Fruit fly (Drosophila melanogaster) whole organism, prepupa: ENCODE results near the gene sni.

Source experiments
- Blimp-1 ChIP-seq: fragments of 200-800 bp; sonication (Bioruptor generic); optimal IDR thresholded peaks from 3 replicates; lab custom pipeline; 2017; ENCODE audit warnings: missing biosample characterization, missing genetic modification characterization, mild to moderate bottlenecking, moderate library complexity, missing genetic modification reagents
- CG10631 ChIP-seq: fragments of 200-800 bp; sonication (Bioruptor generic); optimal IDR thresholded peaks from 2 replicates; lab custom pipeline; 2016; ENCODE audit warnings: missing biosample characterization, missing genetic modification characterization
- CG10669 ChIP-seq: fragments of 200-800 bp; sonication (Bioruptor generic); optimal IDR thresholded peaks from 3 replicates; lab custom pipeline; 2018; ENCODE audit warnings: missing biosample characterization, mild to moderate bottlenecking, missing genetic modification characterization, moderate library complexity
- CG11762 ChIP-seq: fragments of 200-800 bp; sonication (Bioruptor generic); optimal IDR thresholded peaks from 3 replicates; lab custom pipeline; 2016; ENCODE audit warnings: missing biosample characterization, missing genetic modification characterization; ENCODE audit not compliant: insufficient read depth
- CG11902 ChIP-seq: fragments of 200-800 bp; sonication (Bioruptor generic); optimal IDR thresholded peaks from 3 replicates; lab custom pipeline; 2016; ENCODE audit warnings: missing biosample characterization, missing genetic modification characterization
- CG15336 ChIP-seq: fragments of 200-800 bp; sonication (Bioruptor generic); IDR thresholded peaks from 2 replicates; pipeline ENCODE4 v1.3.6; 2022; ENCODE audit warnings: missing biosample characterization, missing genetic modification characterization
- CG31627 ChIP-seq: fragments of 200-800 bp; sonication (Bioruptor generic); optimal IDR thresholded peaks from 3 replicates; lab custom pipeline; 2016; ENCODE audit warnings: missing biosample characterization, missing genetic modification characterization
- CG32006 ChIP-seq: fragments of 200-800 bp; sonication (Bioruptor generic); optimal IDR thresholded peaks from 3 replicates; lab custom pipeline; 2017; ENCODE audit warnings: missing biosample characterization, mild to moderate bottlenecking, missing genetic modification characterization
- CG34406 ChIP-seq: fragments of 200-800 bp; sonication (Bioruptor generic); optimal IDR thresholded peaks from 3 replicates; lab custom pipeline; 2016; ENCODE audit warnings: missing biosample characterization, missing genetic modification characterization
- CG3919 ChIP-seq: fragments of 200-800 bp; sonication (Bioruptor generic); optimal IDR thresholded peaks from 3 replicates; lab custom pipeline; 2016; ENCODE audit warnings: missing biosample characterization, missing genetic modification characterization
- CG4318 ChIP-seq: fragments of 200-800 bp; sonication (Bioruptor generic); optimal IDR thresholded peaks from 3 replicates; lab custom pipeline; 2017; ENCODE audit warnings: missing biosample characterization, mild to moderate bottlenecking, missing genetic modification characterization
- CG6163 ChIP-seq: fragments of 200-800 bp; sonication (Bioruptor generic); IDR thresholded peaks from 3 replicates; pipeline ENCODE4 v1.3.6; 2022; ENCODE audit warnings: missing biosample characterization, missing genetic modification characterization
- CG6276 ChIP-seq: fragments of 200-800 bp; sonication (Bioruptor generic); optimal IDR thresholded peaks from 2 replicates; lab custom pipeline; 2017; ENCODE audit warnings: missing biosample characterization, mild to moderate bottlenecking, missing genetic modification characterization
- CG6792 ChIP-seq: fragments of 200-800 bp; sonication (Bioruptor generic); optimal IDR thresholded peaks from 3 replicates; lab custom pipeline; 2016; ENCODE audit warnings: missing biosample characterization, missing genetic modification characterization
- CG8119 ChIP-seq: fragments of 200-800 bp; sonication (Bioruptor generic); IDR thresholded peaks from 3 replicates; pipeline ENCODE4 v1.3.6; 2022; ENCODE audit warnings: missing biosample characterization, missing genetic modification characterization
- CG8319 ChIP-seq: fragments of 200-800 bp; sonication (Bioruptor generic); optimal IDR thresholded peaks from 3 replicates; lab custom pipeline; 2016; ENCODE audit warnings: missing biosample characterization, missing genetic modification characterization
- CG8632 ChIP-seq: fragments of 200-800 bp; sonication (Bioruptor generic); optimal IDR thresholded peaks from 3 replicates; lab custom pipeline; 2016; ENCODE audit warnings: missing biosample characterization, missing genetic modification characterization
- Eip75B ChIP-seq: fragments of 200-800 bp; sonication (Bioruptor generic); optimal IDR thresholded peaks from 3 replicates; lab custom pipeline; 2016; ENCODE audit warnings: missing biosample characterization, missing genetic modification characterization
- Eip78C ChIP-seq: fragments of 200-800 bp; sonication (Bioruptor generic); peaks from one replicate; lab custom pipeline; 2016; ENCODE audit warnings: missing biosample characterization, missing genetic modification characterization
- Eip93F ChIP-seq: fragments of 200-800 bp; sonication (Bioruptor generic); optimal IDR thresholded peaks from 2 replicates; lab custom pipeline; 2016; ENCODE audit warnings: missing biosample characterization, mild to moderate bottlenecking, missing genetic modification characterization
- Ets21C ChIP-seq: fragments of 200-800 bp; sonication (Bioruptor generic); optimal IDR thresholded peaks from 3 replicates; lab custom pipeline; 2016; ENCODE audit warnings: missing biosample characterization, missing genetic modification characterization
- Ets96B ChIP-seq: fragments of 200-800 bp; optimal IDR thresholded peaks from 2 replicates; lab custom pipeline; 2019; ENCODE audit warnings: missing biosample characterization, mild to moderate bottlenecking, missing genetic modification characterization, moderate library complexity
- Gug ChIP-seq: fragments of 200-800 bp; sonication (Bioruptor generic); IDR thresholded peaks from 2 replicates; pipeline ENCODE4 v1.3.6; 2022; ENCODE audit warnings: missing biosample characterization, missing genetic modification characterization
- Hr39 ChIP-seq: fragments of 200-800 bp; sonication (Bioruptor generic); optimal IDR thresholded peaks from 2 replicates; lab custom pipeline; 2016; ENCODE audit warnings: missing biosample characterization, missing genetic modification characterization
- Hr4 ChIP-seq: fragments of 200-800 bp; sonication (Bioruptor generic); optimal IDR thresholded peaks from 3 replicates; lab custom pipeline; 2016; ENCODE audit warnings: missing biosample characterization, missing genetic modification characterization
- OdsH ChIP-seq: fragments of 200-800 bp; sonication (Bioruptor generic); optimal IDR thresholded peaks from 3 replicates; lab custom pipeline; 2016; ENCODE audit warnings: missing biosample characterization, missing genetic modification characterization
- Smox ChIP-seq: fragments of 200-800 bp; sonication (Bioruptor generic); optimal IDR thresholded peaks from 3 replicates; lab custom pipeline; 2016; ENCODE audit warnings: missing biosample characterization, missing genetic modification characterization
- Sox102F ChIP-seq: fragments of 200-800 bp; sonication (Bioruptor generic); optimal IDR thresholded peaks from 2 replicates; lab custom pipeline; 2016; ENCODE audit warnings: missing biosample characterization, mild to moderate bottlenecking, missing genetic modification characterization
- Sox14 ChIP-seq: fragments of 200-800 bp; sonication (Bioruptor generic); optimal IDR thresholded peaks from 3 replicates; lab custom pipeline; 2016; ENCODE audit warnings: missing biosample characterization, missing genetic modification characterization
- Sox15 ChIP-seq: fragments of 200-800 bp; sonication (Bioruptor generic); optimal IDR thresholded peaks from 3 replicates; lab custom pipeline; 2016; ENCODE audit warnings: missing biosample characterization, missing genetic modification characterization
- achi ChIP-seq: fragments of 200-800 bp; sonication (Bioruptor generic); optimal IDR thresholded peaks from 3 replicates; lab custom pipeline; 2016; ENCODE audit warnings: missing biosample characterization, missing genetic modification characterization
- acj6 ChIP-seq: fragments of 200-800 bp; sonication (Bioruptor generic); optimal IDR thresholded peaks from 3 replicates; lab custom pipeline; 2016; ENCODE audit warnings: missing biosample characterization, missing genetic modification characterization
- cyc ChIP-seq: fragments of 200-800 bp; sonication (Bioruptor generic); optimal IDR thresholded peaks from 3 replicates; lab custom pipeline; 2016; ENCODE audit warnings: missing biosample characterization, missing genetic modification characterization
- dac ChIP-seq: fragments of 200-800 bp; sonication (Bioruptor generic); optimal IDR thresholded peaks from 2 replicates; lab custom pipeline; 2017; ENCODE audit warnings: missing biosample characterization, mild to moderate bottlenecking, missing genetic modification characterization
- dsx ChIP-seq: fragments of 200-800 bp; optimal IDR thresholded peaks from 3 replicates; lab custom pipeline; 2019; ENCODE audit warnings: missing biosample characterization, mild to moderate bottlenecking, missing genetic modification characterization, moderate library complexity; ENCODE audit not compliant: poor library complexity, severe bottlenecking
- eg ChIP-seq: fragments of 200-800 bp; sonication (Bioruptor generic); IDR thresholded peaks from 3 replicates; pipeline ENCODE4 v1.3.6; 2022; ENCODE audit warnings: missing biosample characterization, missing genetic modification characterization
- esn ChIP-seq: fragments of 200-800 bp; sonication (Bioruptor generic); optimal IDR thresholded peaks from 2 replicates; lab custom pipeline; 2016; ENCODE audit warnings: missing biosample characterization, mild to moderate bottlenecking, missing genetic modification characterization, moderate library complexity
- fd85E ChIP-seq: fragments of 200-800 bp; sonication (Bioruptor generic); optimal IDR thresholded peaks from 3 replicates; lab custom pipeline; 2016; ENCODE audit warnings: missing biosample characterization, missing genetic modification characterization
- fkh ChIP-seq: fragments of 200-800 bp; sonication (Bioruptor generic); optimal IDR thresholded peaks from 3 replicates; lab custom pipeline; 2017; ENCODE audit warnings: missing biosample characterization, mild to moderate bottlenecking, missing genetic modification characterization, moderate library complexity
- lz ChIP-seq: fragments of 200-800 bp; sonication (Bioruptor generic); optimal IDR thresholded peaks from 3 replicates; lab custom pipeline; 2016; ENCODE audit warnings: missing biosample characterization, missing genetic modification characterization
- net ChIP-seq: fragments of 200-800 bp; sonication (Bioruptor generic); optimal IDR thresholded peaks from 3 replicates; lab custom pipeline; 2016; ENCODE audit warnings: missing biosample characterization, missing genetic modification characterization
- pdm3 ChIP-seq: fragments of 200-800 bp; sonication (Bioruptor generic); optimal IDR thresholded peaks from 3 replicates; lab custom pipeline; 2016; ENCODE audit warnings: missing biosample characterization, missing genetic modification characterization
- salr ChIP-seq, 2 experiments: fragments of 200-800 bp; sonication (Bioruptor generic); optimal IDR thresholded peaks; 3 replicates each; lab custom pipeline; 2016 to 2018; ENCODE audit warnings: missing biosample characterization in 2 of 2, missing genetic modification characterization in 2 of 2, mild to moderate bottlenecking in 1 of 2
- spab ChIP-seq: fragments of 200-800 bp; sonication (Bioruptor generic); optimal IDR thresholded peaks from 2 replicates; lab custom pipeline; 2017; ENCODE audit warnings: missing biosample characterization, mild to moderate bottlenecking, missing genetic modification characterization, missing genetic modification reagents
- ss ChIP-seq, 2 experiments: fragments of 200-800 bp; sonication (Bioruptor generic); optimal IDR thresholded peaks; 2 replicates in 1 of 2; 3 replicates in 1 of 2; lab custom pipeline; 2017 to 2018; ENCODE audit warnings: mild to moderate bottlenecking in 2 of 2, missing biosample characterization in 2 of 2, missing genetic modification characterization in 2 of 2, moderate library complexity in 1 of 2

Gene sni

DNA sequence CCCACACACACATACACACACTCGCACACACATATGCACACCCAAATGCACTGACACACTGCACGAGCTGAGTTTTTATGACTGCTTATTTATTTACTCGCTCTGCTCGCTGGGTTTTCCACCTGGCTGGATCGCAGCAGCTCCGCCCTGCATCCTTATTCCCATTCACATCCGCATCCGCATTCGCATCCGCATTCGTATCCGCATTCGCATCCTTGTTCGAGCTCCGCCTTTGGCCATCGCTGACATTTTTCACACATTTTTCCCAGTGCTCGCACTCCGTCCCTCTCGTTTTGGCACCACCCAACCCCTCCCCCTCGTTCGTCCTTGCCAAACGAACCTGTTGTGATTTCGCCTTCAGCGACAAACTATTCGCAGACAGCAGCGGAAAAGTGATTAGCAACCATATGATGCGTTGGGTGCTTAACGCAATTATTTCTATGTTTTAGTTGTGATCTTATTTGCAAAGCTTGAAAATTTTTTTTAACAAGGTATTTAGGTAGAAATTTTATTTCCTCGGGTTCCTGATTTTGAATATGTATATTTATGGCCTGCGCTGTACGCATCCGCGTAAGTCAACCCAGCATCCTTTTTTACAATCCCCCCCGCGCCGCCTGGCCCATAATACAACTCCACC is 32.6 kb downstream of the sni start (continued):
- TF ChIP-seq Sox14 (GFP tag; lab: Kevin White, UChicago) (peak; percentile 70), Smox (peak; percentile 42), acj6 (GFP tag; lab: Kevin White, UChicago) (peak; percentile 65), cyc (GFP tag; lab: Kevin White, UChicago) (peak; percentile 56), CG4318 (GFP tag; lab: Kevin White, UChicago) (peak; percentile 51), Blimp-1 (GFP tag; lab: Kevin White, UChicago) (no peak), Ets21C (peak; percentile 22), CG34406 (GFP tag; lab: Kevin White, UChicago) (peak; percentile 42), ss (GFP tag; optimal IDR thresholded peaks at IDR 0.05; lab: Kevin White, UChicago) (peak; percentile 80 to 83), spab (GFP tag; lab: Kevin White, UChicago) (peak; percentile 72), dsx (GFP tag; lab: Kevin White, UChicago) (peak; percentile 81), Hr39 (peak; percentile 51), CG3919 (GFP tag; lab: Kevin White, UChicago) (peak; percentile 73), eg (peak; percentile 65; the same call in 2 of the 3 replicates)

DNA sequence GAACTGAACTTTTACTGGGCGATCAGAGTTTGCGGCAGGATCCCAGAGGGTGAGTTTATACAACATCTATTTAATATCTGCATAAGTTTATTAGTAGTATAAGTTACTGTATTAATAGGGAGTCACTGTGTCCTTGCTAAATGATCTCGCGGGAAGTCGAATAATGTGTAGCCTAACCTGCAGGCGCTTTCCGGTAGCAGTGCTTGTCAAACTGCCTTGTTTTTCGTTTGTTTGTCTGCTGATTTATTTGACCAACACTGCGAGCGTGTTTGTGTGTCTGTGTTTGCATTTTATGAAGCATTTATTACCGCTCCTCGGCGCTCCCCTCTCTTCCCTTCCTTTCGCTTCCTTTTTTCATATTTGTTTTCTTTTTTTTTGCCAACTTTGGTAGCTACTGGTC is 33.2 kb downstream of the sni start:
- TF ChIP-seq CG15336 (GFP tag; lab: Robert Waterston, UW): no peak
- TF ChIP-seq CG3919 (GFP tag; lab: Kevin White, UChicago): no peak
- TF ChIP-seq fkh: peak; percentile 23
- no peak for TF ChIP-seq Eip93F
- TF ChIP-seq Eip75B (GFP tag; lab: Kevin White, UChicago): no peak
- TF ChIP-seq CG11762 (GFP tag; lab: Kevin White, UChicago): no peak
- TF ChIP-seq Eip78C (GFP tag; lab: Kevin White, UChicago): peak; percentile 9
- TF ChIP-seq CG8319 (GFP tag; lab: Kevin White, UChicago): no peak
- no peak for TF ChIP-seq CG4318 (GFP tag; lab: Kevin White, UChicago)
- TF ChIP-seq Smox: no peak
- peak; percentile 7; the same call in 1 of the 3 replicates for TF ChIP-seq CG6163 (GFP tag; lab: Robert Waterston, UW)

DNA sequence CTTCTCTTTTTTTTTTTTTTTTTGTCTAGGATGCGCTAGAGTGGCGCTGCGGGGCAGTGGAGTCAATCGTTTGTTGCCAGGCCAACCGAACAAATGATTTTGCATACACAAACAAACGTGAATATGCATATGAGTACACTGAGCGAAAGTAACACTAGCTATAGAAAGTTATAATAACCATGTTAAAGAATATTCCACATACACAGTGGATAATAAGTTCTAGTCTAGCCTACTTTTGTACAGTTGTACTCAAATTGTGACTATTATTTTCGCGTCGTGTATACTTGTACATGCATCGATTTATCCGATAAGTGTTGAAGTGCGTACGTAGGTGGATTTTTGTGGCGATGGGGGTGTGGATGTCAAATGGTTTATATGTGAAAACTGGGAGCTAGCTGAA is 36.8 kb downstream of the sni start:
- no peak for TF ChIP-seq CG31627
- peak; percentile 31 for TF ChIP-seq achi
- no peak for TF ChIP-seq Eip75B (GFP tag; lab: Kevin White, UChicago)
- TF ChIP-seq Gug (GFP tag; lab: Robert Waterston, UW): peak; percentile 41; the same call in 1 of the 2 replicates
- TF ChIP-seq Eip78C (GFP tag; lab: Kevin White, UChicago): peak; percentile 74
- peak; percentile 54 for TF ChIP-seq Hr4 (GFP tag; lab: Kevin White, UChicago)
- TF ChIP-seq Ets21C: no peak
- peak; percentile 42 for TF ChIP-seq CG10631
- no peak for TF ChIP-seq CG11902 (GFP tag; lab: Kevin White, UChicago)
- peak; percentile 19 for TF ChIP-seq OdsH (GFP tag; lab: Kevin White, UChicago)
- peak; percentile 26 for TF ChIP-seq CG3919 (GFP tag; lab: Kevin White, UChicago)
- 0 out of 3 replicates have a peak, but pooled peaks have one; percentile 46 for TF ChIP-seq CG6163 (GFP tag; lab: Robert Waterston, UW)
- peak; percentile 46; the same call in 2 of the 3 replicates for TF ChIP-seq CG8119 (GFP tag; lab: Robert Waterston, UW)
- TF ChIP-seq dac (GFP tag; lab: Kevin White, UChicago): no peak
- no peak for TF ChIP-seq Sox102F (GFP tag; lab: Kevin White, UChicago)
- TF ChIP-seq Smox: no peak
- TF ChIP-seq CG32006 (GFP tag; lab: Kevin White, UChicago): peak; percentile 51
- no peak for TF ChIP-seq dsx (GFP tag; lab: Kevin White, UChicago)
- no peak for TF ChIP-seq esn (GFP tag; lab: Kevin White, UChicago)
- peak; percentile 2 for TF ChIP-seq CG6792 (GFP tag; lab: Kevin White, UChicago)
- peak; percentile 25 for TF ChIP-seq CG8632 (GFP tag; lab: Kevin White, UChicago)
- peak; percentile 39 for TF ChIP-seq Ets96B
- no peak for TF ChIP-seq fd85E (GFP tag; lab: Kevin White, UChicago)
- TF ChIP-seq net (GFP tag; lab: Kevin White, UChicago): peak; percentile 16
- TF ChIP-seq Eip93F: no peak
- peak; percentile 13 for TF ChIP-seq pdm3 (GFP tag; lab: Kevin White, UChicago)
- peak; percentile 40 for TF ChIP-seq CG6276 (GFP tag; lab: Kevin White, UChicago)
- TF ChIP-seq CG10669: peak; percentile 9
- TF ChIP-seq Sox15 (GFP tag; lab: Kevin White, UChicago): no peak
- TF ChIP-seq Hr39: peak; percentile 20
- no peak for TF ChIP-seq lz (GFP tag; lab: Kevin White, UChicago)
- TF ChIP-seq CG4318 (GFP tag; lab: Kevin White, UChicago): peak; percentile 6
- TF ChIP-seq acj6 (GFP tag; lab: Kevin White, UChicago): peak; percentile 31
- no peak for TF ChIP-seq salr (GFP tag; optimal IDR thresholded peaks at IDR 0.05; lab: Kevin White, UChicago)
- peak; percentile 56 for TF ChIP-seq CG15336 (GFP tag; lab: Robert Waterston, UW)
